Fruit fly (Drosophila melanogaster): Measurements from ENCODE around the gene CG11601.
A peak's percentile ranks its signal among the peaks of the same experiment; 100 is the strongest.

The CG11601 gene

DNA sequence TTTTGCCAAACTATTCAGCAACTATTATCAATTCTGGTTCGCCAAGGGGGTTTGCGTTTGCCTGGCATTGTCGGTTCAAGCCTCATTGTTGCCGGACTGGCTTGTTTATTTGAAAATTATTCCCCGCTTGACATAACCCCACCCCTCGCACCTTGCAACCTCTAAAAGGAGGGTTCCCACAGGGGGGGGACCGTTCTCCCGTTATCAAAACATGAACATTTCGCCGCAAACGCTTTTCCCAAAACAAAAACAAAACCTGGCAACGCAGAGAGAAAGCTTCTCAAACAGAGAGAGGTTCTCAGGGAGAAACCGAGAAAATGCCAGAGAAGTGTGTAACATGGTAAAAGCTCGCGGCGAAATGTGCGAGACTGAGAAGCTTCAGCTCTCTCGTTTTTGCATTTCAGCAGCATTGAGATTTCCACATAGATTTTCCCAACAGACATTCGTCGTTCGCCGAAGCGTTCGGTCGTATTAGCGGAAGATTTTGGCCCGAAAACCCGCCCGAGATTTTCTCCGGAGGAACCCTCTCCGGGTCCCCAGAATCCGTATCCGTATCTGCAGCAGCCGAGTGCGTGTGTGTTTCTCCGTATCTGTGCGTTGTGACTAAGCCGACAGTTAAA, 26.9 kb upstream of the CG11601 start (continued):
- TF ChIP-seq CG2116 (GFP tag; optimal IDR thresholded peaks at IDR 0.05) (no peak), so (GFP tag; IDR thresholded peaks at IDR 0.05) (peak; percentile 18; the same call in 1 of the 3 replicates), dysf (GFP tag; IDR thresholded peaks at IDR 0.05) (no peak), maf-S (GFP tag; optimal IDR thresholded peaks at IDR 0.05) (no peak), CG16863 (GFP tag; optimal IDR thresholded peaks at IDR 0.05) (no peak), CG18476 (GFP tag; optimal IDR thresholded peaks at IDR 0.05) (no peak), CG33557 (GFP tag; optimal IDR thresholded peaks at IDR 0.05) (no peak), Doc3 (GFP tag; IDR thresholded peaks at IDR 0.05; ENCODE audit: partially characterized antibody) (no peak), NC2α (GFP tag; optimal IDR thresholded peaks at IDR 0.05) (no peak), H15 (GFP tag; IDR thresholded peaks at IDR 0.05) (no peak), fu2 (GFP tag; optimal IDR thresholded peaks at IDR 0.05) (no peak), CG9797 (GFP tag; optimal IDR thresholded peaks at IDR 0.05) (no peak), hb (GFP tag; IDR thresholded peaks at IDR 0.05; ENCODE audit: partially characterized antibody) (no peak), zfh1 (GFP tag; IDR thresholded peaks at IDR 0.05) (no peak), lola (GFP tag; optimal IDR thresholded peaks at IDR 0.05) (no peak), corto (GFP tag; optimal IDR thresholded peaks at IDR 0.05) (no peak), CG11093 (GFP tag; IDR thresholded peaks at IDR 0.05) (no peak), fd3F (GFP tag; optimal IDR thresholded peaks at IDR 0.05) (no peak), ERR (GFP tag; optimal IDR thresholded peaks at IDR 0.05) (no peak), Xrp1 (GFP tag; IDR thresholded peaks at IDR 0.05) (no peak), lab (GFP tag; optimal IDR thresholded peaks at IDR 0.05) (no peak)

DNA sequence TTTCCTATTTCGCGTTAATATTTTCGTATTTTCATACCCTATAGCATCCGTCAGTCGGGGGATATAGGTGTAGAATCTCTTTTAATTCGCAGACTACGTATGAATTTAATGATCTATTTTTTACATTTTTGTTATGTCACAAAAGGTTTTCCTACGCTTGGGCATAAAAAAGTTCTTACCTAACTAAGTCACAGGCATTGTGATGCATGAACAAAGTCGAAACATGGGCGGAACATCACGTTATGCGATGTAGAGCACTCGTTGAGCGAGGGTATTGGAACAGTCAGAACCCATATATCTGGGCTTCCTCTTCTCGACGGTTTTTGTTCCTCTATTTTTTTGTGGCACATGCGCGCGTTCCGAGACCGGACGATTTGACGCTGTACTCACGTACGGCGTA, 26.1 kb upstream of the CG11601 start:
- TF ChIP-seq Ets65A (GFP tag): peak; percentile 90
- no peak for TF ChIP-seq CG12744 (GFP tag; optimal IDR thresholded peaks at IDR 0.05)
- TF ChIP-seq CG14050 (GFP tag; IDR thresholded peaks at IDR 0.05): no peak
- 0 out of 2 replicates have a peak, but pooled peaks have one; percentile 14 for TF ChIP-seq CG32532 (GFP tag; IDR thresholded peaks at IDR 0.05)
- peak; percentile 89 for TF ChIP-seq D19B (GFP tag; optimal IDR thresholded peaks at IDR 0.05)
- peak; percentile 10; the same call in 1 of the 2 replicates for TF ChIP-seq E2f1 (GFP tag; IDR thresholded peaks at IDR 0.05)
- TF ChIP-seq CG13894 (tag; optimal IDR thresholded peaks at IDR 0.05): peak; percentile 21
- TF ChIP-seq mld (GFP tag; IDR thresholded peaks at IDR 0.05; ENCODE audit: partially characterized antibody): no peak
- TF ChIP-seq Dek (tag; optimal IDR thresholded peaks at IDR 0.05): peak; percentile 30
- peak; percentile 8 for TF ChIP-seq CG9609 (GFP tag; optimal IDR thresholded peaks at IDR 0.05)
- no peak for TF ChIP-seq peb (GFP tag; IDR thresholded peaks at IDR 0.05)
- TF ChIP-seq Med (GFP tag): peak; percentile 80
- no peak for TF ChIP-seq CG18011 (GFP tag; optimal IDR thresholded peaks at IDR 0.05)
- TF ChIP-seq usp (GFP tag; optimal IDR thresholded peaks at IDR 0.05): no peak
- TF ChIP-seq CG2678 (tag; optimal IDR thresholded peaks at IDR 0.05): peak; percentile 38
- no peak for TF ChIP-seq az2 (GFP tag; optimal IDR thresholded peaks at IDR 0.05)
- TF ChIP-seq CG11456 (GFP tag; IDR thresholded peaks at IDR 0.05): 0 out of 3 replicates have a peak, but pooled peaks have one; percentile 43
- TF ChIP-seq CG4328 (GFP tag; optimal IDR thresholded peaks at IDR 0.05): no peak
- peak; percentile 14 for TF ChIP-seq CG2712 (tag; optimal IDR thresholded peaks at IDR 0.05)
- TF ChIP-seq lab (GFP tag; optimal IDR thresholded peaks at IDR 0.05): no peak
- TF ChIP-seq sna (GFP tag; IDR thresholded peaks at IDR 0.05; ENCODE audit: partially characterized antibody): no peak
- TF ChIP-seq CG2120 (GFP tag; optimal IDR thresholded peaks at IDR 0.05): peak; percentile 40
- TF ChIP-seq grau (tag; optimal IDR thresholded peaks at IDR 0.05): peak; percentile 23
- no peak for TF ChIP-seq CG8290 (GFP tag; optimal IDR thresholded peaks at IDR 0.05)
- peak in 1 of 2 experiments; percentile 4 for TF ChIP-seq CG8290 (tag; optimal IDR thresholded peaks at IDR 0.05)
- peak; percentile 38 for TF ChIP-seq gem (tag; optimal IDR thresholded peaks at IDR 0.05)
- peak; percentile 2 for TF ChIP-seq CG16815 (GFP tag; optimal IDR thresholded peaks at IDR 0.05)
- TF ChIP-seq Oli (tag; optimal IDR thresholded peaks at IDR 0.05): peak; percentile 6
- TF ChIP-seq sisA (GFP tag; IDR thresholded peaks at IDR 0.05): peak; percentile 16; the same call in 1 of the 2 replicates
- TF ChIP-seq row (GFP tag; IDR thresholded peaks at IDR 0.05): peak; percentile 77

Data from whole organism, embryonic.